Fruit fly (Drosophila melanogaster): ENCODE data around the gene AnxB10.

Gene AnxB10

DNA sequence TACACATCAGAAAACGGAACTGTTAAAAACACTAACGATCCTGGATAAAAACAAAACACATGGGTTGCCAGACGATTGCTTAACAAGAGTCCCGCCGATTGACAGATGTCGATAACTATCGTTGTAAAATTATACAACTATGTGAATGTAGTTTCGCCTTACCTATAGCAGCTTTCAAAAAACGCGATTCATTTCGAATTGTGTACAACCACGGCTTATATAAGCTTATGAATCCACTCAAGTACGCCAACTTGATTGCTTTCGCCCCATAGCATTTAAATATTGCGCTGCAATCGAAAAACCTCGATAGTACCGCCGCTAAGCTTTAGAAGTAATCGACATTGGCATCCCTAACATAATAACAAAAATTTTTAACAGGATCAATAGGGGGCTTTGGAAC lies 3.4 kb downstream of the AnxB10 start, which contains the start of the genes CG9581 and CG9578 (continued):
- no peak for TF ChIP-seq crol (GFP tag; IDR thresholded peaks at IDR 0.05)
- no peak for TF ChIP-seq jigr1 (GFP tag; IDR thresholded peaks at IDR 0.05)
- TF ChIP-seq CG10431 (GFP tag; optimal IDR thresholded peaks at IDR 0.05): no peak
- peak; percentile 51 for TF ChIP-seq pzg (GFP tag; optimal IDR thresholded peaks at IDR 0.05)
- no peak for TF ChIP-seq twi (tag; optimal IDR thresholded peaks at IDR 0.05)
- no peak for TF ChIP-seq CG4707 (GFP tag; optimal IDR thresholded peaks at IDR 0.05)
- TF ChIP-seq Doc3 (GFP tag; IDR thresholded peaks at IDR 0.05; ENCODE audit: partially characterized antibody): peak; percentile 77
- no peak for TF ChIP-seq Mad (GFP tag; optimal IDR thresholded peaks at IDR 0.05)
- TF ChIP-seq Sox102F (GFP tag; optimal IDR thresholded peaks at IDR 0.05): no peak
- no peak for TF ChIP-seq CG6254 (GFP tag; optimal IDR thresholded peaks at IDR 0.05)
- no peak for TF ChIP-seq CG14014 (GFP tag; IDR thresholded peaks at IDR 0.05)
- TF ChIP-seq Med (GFP tag): peak; percentile 37
- peak; percentile 62 for TF ChIP-seq Dref (GFP tag; IDR thresholded peaks at IDR 0.05)
- peak; percentile 8 for TF ChIP-seq CG10267 (tag; optimal IDR thresholded peaks at IDR 0.05)
- no peak for TF ChIP-seq Vsx1 (GFP tag; optimal IDR thresholded peaks at IDR 0.05)
- peak; percentile 79 for TF ChIP-seq BEAF-32 (GFP tag; optimal IDR thresholded peaks at IDR 0.05)
- TF ChIP-seq dm (GFP tag; optimal IDR thresholded peaks at IDR 0.05): no peak
- peak; percentile 48; the same call in 1 of the 3 replicates for TF ChIP-seq zen2 (GFP tag; IDR thresholded peaks at IDR 0.05; ENCODE audit: partially characterized antibody)
- no peak for TF ChIP-seq CG3281 (GFP tag; optimal IDR thresholded peaks at IDR 0.05)
- no peak for TF ChIP-seq pnt (GFP tag; optimal IDR thresholded peaks at IDR 0.05)
- TF ChIP-seq CG7963 (GFP tag; IDR thresholded peaks at IDR 0.05; ENCODE audit: partially characterized antibody): peak; percentile 15; the same call in 1 of the 3 replicates
- no peak for TF ChIP-seq exex (tag; optimal IDR thresholded peaks at IDR 0.05)
- peak; percentile 54 for TF ChIP-seq CG30020 (tag; optimal IDR thresholded peaks at IDR 0.05)
- peak; percentile 63 for TF ChIP-seq CG1603 (tag; optimal IDR thresholded peaks at IDR 0.05)
- no peak for TF ChIP-seq en (GFP tag; optimal IDR thresholded peaks at IDR 0.05)
- no peak for TF ChIP-seq CG14441 (GFP tag; IDR thresholded peaks at IDR 0.05)
- TF ChIP-seq CG34224 (GFP tag; IDR thresholded peaks at IDR 0.05; ENCODE audit: partially characterized antibody): peak; percentile 82; the same call in 2 of the 3 replicates
- TF ChIP-seq CG5953 (GFP tag; IDR thresholded peaks at IDR 0.05): no peak
- no peak for TF ChIP-seq esg (GFP tag; conservative IDR thresholded peaks at IDR 0.05)
- TF ChIP-seq Awh (GFP tag; IDR thresholded peaks at IDR 0.05): no peak
- no peak for TF ChIP-seq ranshi (GFP tag; IDR thresholded peaks at IDR 0.05)
- no peak for TF ChIP-seq danr (GFP tag; IDR thresholded peaks at IDR 0.05)
- no peak for TF ChIP-seq Kr (GFP tag; optimal IDR thresholded peaks at IDR 0.05)
- peak; percentile 74 for TF ChIP-seq CG14860 (GFP tag; IDR thresholded peaks at IDR 0.05; ENCODE audit: partially characterized antibody)
- TF ChIP-seq CG5180 (GFP tag; optimal IDR thresholded peaks at IDR 0.05): no peak
- no peak for TF ChIP-seq croc (GFP tag; conservative IDR thresholded peaks at IDR 0.05)
- no peak for TF ChIP-seq Chrac-16 (GFP tag; optimal IDR thresholded peaks at IDR 0.05)
- no peak for TF ChIP-seq emc (GFP tag; optimal IDR thresholded peaks at IDR 0.05)
- TF ChIP-seq CG15601 (tag; optimal IDR thresholded peaks at IDR 0.05): no peak
- 0 out of 2 replicates have a peak, but pooled peaks have one; percentile 33 for TF ChIP-seq CG42726 (GFP tag; IDR thresholded peaks at IDR 0.05; ENCODE audit: partially characterized antibody)
- no peak for TF ChIP-seq ewg (GFP tag; optimal IDR thresholded peaks at IDR 0.05)
- no peak for TF ChIP-seq Max (GFP tag; optimal IDR thresholded peaks at IDR 0.05)
- TF ChIP-seq D19B (GFP tag; optimal IDR thresholded peaks at IDR 0.05): no peak
- TF ChIP-seq CG9817 (tag; optimal IDR thresholded peaks at IDR 0.05): no peak
- TF ChIP-seq Bdp1 (GFP tag; optimal IDR thresholded peaks at IDR 0.05): no peak
- no peak for TF ChIP-seq CG15696 (tag; optimal IDR thresholded peaks at IDR 0.05)
- no peak for TF ChIP-seq cwo (GFP tag; optimal IDR thresholded peaks at IDR 0.05)
- no peak for TF ChIP-seq NK7.1 (GFP tag; optimal IDR thresholded peaks at IDR 0.05)
- no peak for TF ChIP-seq CG7987 (GFP tag; optimal IDR thresholded peaks at IDR 0.05)
- peak; percentile 78; the same call in 1 of the 4 replicates for TF ChIP-seq chinmo (GFP tag; IDR thresholded peaks at IDR 0.05; ENCODE audit: partially characterized antibody)

All from whole organism, embryonic.